Fruit fly (Drosophila melanogaster) whole organism, pupa: ENCODE results near the gene ATPsynCF6.

Experiments
- CG10348 ChIP-seq: fragments of 200-800 bp; sonication (Bioruptor generic); IDR thresholded peaks from 2 replicates; pipeline ENCODE4 v1.3.6; 2022; ENCODE audit warnings: missing biosample characterization, missing genetic modification characterization
- CG12605 ChIP-seq: fragments of 200-800 bp; sonication (Bioruptor generic); IDR thresholded peaks from 2 replicates; pipeline ENCODE4 v1.3.6; 2022; ENCODE audit warnings: missing biosample characterization, missing genetic modification characterization
- CG13204 ChIP-seq: fragments of 200-800 bp; sonication (Bioruptor generic); optimal IDR thresholded peaks from 2 replicates; lab custom pipeline; 2018; ENCODE audit warnings: missing biosample characterization, mild to moderate bottlenecking, missing genetic modification characterization, moderate library complexity
- CG14655 ChIP-seq: fragments of 200-800 bp; sonication (Bioruptor generic); optimal IDR thresholded peaks from 3 replicates; lab custom pipeline; 2017; ENCODE audit warnings: mild to moderate bottlenecking, missing biosample characterization, missing genetic modification reagents, missing genetic modification characterization
- CG15710 ChIP-seq: fragments of 200-800 bp; sonication (Bioruptor generic); optimal IDR thresholded peaks from 2 replicates; lab custom pipeline; 2018; ENCODE audit warnings: missing biosample characterization, mild to moderate bottlenecking, missing genetic modification characterization, moderate library complexity
- CG17806 ChIP-seq: fragments of 200-800 bp; sonication (Bioruptor generic); optimal IDR thresholded peaks from 2 replicates; lab custom pipeline; 2018; ENCODE audit warnings: missing biosample characterization, mild to moderate bottlenecking, missing genetic modification characterization, moderate library complexity
- CG32121 ChIP-seq: fragments of 200-800 bp; sonication (Bioruptor generic); IDR thresholded peaks from 2 replicates; pipeline ENCODE4 v1.3.6; 2022; ENCODE audit warnings: missing biosample characterization, missing genetic modification characterization
- CG34367 ChIP-seq: fragments of 200-800 bp; sonication (Bioruptor generic); optimal IDR thresholded peaks from 2 replicates; lab custom pipeline; 2018; ENCODE audit warnings: missing biosample characterization, mild to moderate bottlenecking, missing genetic modification characterization
- CG4496 ChIP-seq: fragments of 200-800 bp; sonication (Bioruptor generic); IDR thresholded peaks from 3 replicates; pipeline ENCODE4 v1.3.6; 2022; ENCODE audit warnings: missing biosample characterization, missing genetic modification characterization
- CG8159 ChIP-seq: fragments of 200-800 bp; sonication (Bioruptor generic); optimal IDR thresholded peaks from 3 replicates; lab custom pipeline; 2018; ENCODE audit warnings: missing biosample characterization, mild to moderate bottlenecking, missing genetic modification characterization, moderate library complexity
- CG8301 ChIP-seq: fragments of 200-800 bp; sonication (Bioruptor generic); optimal IDR thresholded peaks from 2 replicates; lab custom pipeline; 2018; ENCODE audit warnings: missing biosample characterization, mild to moderate bottlenecking, missing genetic modification characterization
- CG9948 ChIP-seq: fragments of 200-800 bp; sonication (Bioruptor generic); optimal IDR thresholded peaks from 2 replicates; lab custom pipeline; 2018; ENCODE audit warnings: missing biosample characterization, mild to moderate bottlenecking, missing genetic modification characterization, moderate library complexity
- D1 ChIP-seq: fragments of 200-800 bp; sonication (Bioruptor generic); optimal IDR thresholded peaks from 2 replicates; lab custom pipeline; 2018; ENCODE audit warnings: missing biosample characterization, mild to moderate bottlenecking, missing genetic modification characterization, moderate library complexity
- EcR ChIP-seq: fragments of 200-800 bp; sonication (Bioruptor generic); optimal IDR thresholded peaks from 3 replicates; lab custom pipeline; 2019; ENCODE audit warnings: missing biosample characterization, missing genetic modification characterization, mild to moderate bottlenecking, moderate library complexity, missing genetic modification reagents
- Ets98B ChIP-seq: fragments of 200-800 bp; sonication (Bioruptor generic); IDR thresholded peaks from 2 replicates; pipeline ENCODE4 v1.3.6; 2022; ENCODE audit warnings: missing biosample characterization, missing genetic modification characterization
- Pif1A ChIP-seq: fragments of 200-800 bp; sonication (Bioruptor generic); optimal IDR thresholded peaks from 3 replicates; lab custom pipeline; 2016; ENCODE audit warnings: missing biosample characterization, missing genetic modification characterization
- Pif1B ChIP-seq: fragments of 200-800 bp; sonication (Bioruptor generic); optimal IDR thresholded peaks from 3 replicates; lab custom pipeline; 2016; ENCODE audit warnings: missing biosample characterization, missing genetic modification characterization
- Snoo ChIP-seq: fragments of 200-800 bp; sonication (Bioruptor generic); optimal IDR thresholded peaks from 3 replicates; lab custom pipeline; 2017; ENCODE audit warnings: missing biosample characterization, mild to moderate bottlenecking, missing genetic modification characterization, inconsistent platforms
- fd96Ca ChIP-seq: fragments of 200-800 bp; sonication (Bioruptor generic); IDR thresholded peaks from 3 replicates; pipeline ENCODE4 v1.3.6; 2022; ENCODE audit warnings: missing biosample characterization, missing genetic modification characterization
- gl ChIP-seq: fragments of 200-800 bp; sonication (Bioruptor generic); optimal IDR thresholded peaks from 2 replicates; lab custom pipeline; 2018; ENCODE audit warnings: missing biosample characterization, mild to moderate bottlenecking, missing genetic modification characterization
- rn ChIP-seq: fragments of 200-800 bp; sonication (Bioruptor generic); IDR thresholded peaks from 2 replicates; pipeline ENCODE4 v1.3.6; 2022; ENCODE audit warnings: missing biosample characterization, missing genetic modification characterization

Gene ATPsynCF6

DNA sequence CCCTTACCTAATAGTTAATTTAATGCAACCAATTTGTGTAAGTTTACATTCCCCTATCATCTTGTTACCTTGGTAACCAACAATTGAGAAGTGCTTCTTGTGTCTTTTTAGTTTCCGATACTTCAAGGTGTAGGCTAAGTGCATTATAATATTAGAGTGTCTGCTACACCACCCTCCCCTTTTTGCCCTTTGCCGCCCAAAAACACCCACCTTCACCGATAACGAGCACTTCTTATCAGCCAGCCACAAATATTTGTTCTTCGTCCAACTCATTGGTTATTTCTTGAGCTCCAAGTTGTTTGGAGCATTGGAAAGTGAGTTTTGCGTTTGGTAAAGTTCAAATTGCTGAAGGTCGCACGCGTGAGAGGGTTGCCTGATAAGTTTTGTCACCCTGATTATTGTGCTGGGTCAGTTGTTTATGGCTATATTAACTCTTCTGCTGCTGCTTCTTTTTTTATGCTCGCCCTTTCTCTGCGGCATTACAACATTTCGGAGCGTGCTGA is 23.9 kb downstream of the ATPsynCF6 start:
- TF ChIP-seq CG8159 (tag; lab: Kevin White, UChicago): no peak
- no peak for TF ChIP-seq CG32121 (GFP tag; lab: Robert Waterston, UW)
- TF ChIP-seq CG10348 (GFP tag; lab: Robert Waterston, UW): no peak
- no peak for TF ChIP-seq Pif1A
- no peak for TF ChIP-seq fd96Ca (GFP tag; lab: Robert Waterston, UW)
- no peak for TF ChIP-seq EcR
- TF ChIP-seq Snoo (tag; lab: Kevin White, UChicago): no peak
- TF ChIP-seq Ets98B (GFP tag; lab: Robert Waterston, UW): no peak
- TF ChIP-seq CG34367 (tag; lab: Kevin White, UChicago): no peak

DNA sequence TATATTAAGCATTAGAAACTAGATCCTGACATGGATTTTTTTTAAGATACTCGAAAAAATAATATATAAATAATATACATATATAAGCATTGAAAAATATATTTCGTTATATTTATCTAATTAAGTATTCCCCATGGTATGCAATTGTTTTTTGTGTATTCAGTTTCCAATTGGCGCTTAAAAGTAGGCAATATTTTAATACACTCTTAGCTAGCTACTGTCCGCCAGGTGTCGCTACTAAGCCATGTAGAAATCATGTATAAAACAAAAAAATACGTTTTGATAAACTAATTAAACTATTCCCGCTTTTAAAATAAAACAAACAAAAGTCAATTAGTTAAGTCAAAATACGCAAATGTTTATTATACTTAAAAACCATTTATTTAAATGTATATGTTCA is 24.6 kb downstream of the ATPsynCF6 start:
- TF ChIP-seq gl (tag; lab: Kevin White, UChicago) (no peak), CG8159 (tag; lab: Kevin White, UChicago) (no peak), CG13204 (no peak), CG10348 (GFP tag; lab: Robert Waterston, UW) (no peak), CG8301 (tag; lab: Kevin White, UChicago) (peak; percentile 14), CG34367 (tag; lab: Kevin White, UChicago) (peak; percentile 27), CG9948 (tag; lab: Kevin White, UChicago) (no peak), CG12605 (GFP tag; lab: Robert Waterston, UW) (no peak), Pif1A (no peak), CG4496 (GFP tag; lab: Robert Waterston, UW) (no peak), Ets98B (GFP tag; lab: Robert Waterston, UW) (no peak), Pif1B (GFP tag; lab: Kevin White, UChicago) (peak; percentile 17), D1 (tag; lab: Kevin White, UChicago) (peak; percentile 98), EcR (no peak), CG14655 (GFP tag; lab: Kevin White, UChicago) (peak; percentile 46), CG15710 (tag; lab: Kevin White, UChicago) (no peak), fd96Ca (GFP tag; lab: Robert Waterston, UW) (no peak), CG17806 (no peak), Snoo (tag; lab: Kevin White, UChicago) (peak; percentile 24), rn (no peak), CG32121 (GFP tag; lab: Robert Waterston, UW) (no peak)

- no peak for TF ChIP-seq CG34367 (tag; lab: Kevin White, UChicago)
- TF ChIP-seq rn: no peak
- TF ChIP-seq CG8159 (tag; lab: Kevin White, UChicago): no peak
- no peak for TF ChIP-seq CG8301 (tag; lab: Kevin White, UChicago)
- TF ChIP-seq CG32121 (GFP tag; lab: Robert Waterston, UW): no peak
- TF ChIP-seq CG13204: no peak
- no peak for TF ChIP-seq CG10348 (GFP tag; lab: Robert Waterston, UW)
- no peak for TF ChIP-seq Pif1B (GFP tag; lab: Kevin White, UChicago)
- TF ChIP-seq gl (tag; lab: Kevin White, UChicago): no peak
- TF ChIP-seq CG12605 (GFP tag; lab: Robert Waterston, UW): no peak
- TF ChIP-seq CG4496 (GFP tag; lab: Robert Waterston, UW): no peak
- no peak for TF ChIP-seq Pif1A
- TF ChIP-seq CG15710 (tag; lab: Kevin White, UChicago): no peak
- TF ChIP-seq CG14655 (GFP tag; lab: Kevin White, UChicago): no peak
- no peak for TF ChIP-seq D1 (tag; lab: Kevin White, UChicago)
- no peak for TF ChIP-seq Snoo (tag; lab: Kevin White, UChicago)
Observed at dm6 chr3R:23327707-23328106, 28.2 kb downstream of the ATPsynCF6 start.

dm6 chr3R:23326292-23326691 is 29.6 kb downstream of the ATPsynCF6 start:
- TF ChIP-seq Pif1A: peak; percentile 96
- TF ChIP-seq gl (tag; lab: Kevin White, UChicago): peak; percentile 97
- TF ChIP-seq Snoo (tag; lab: Kevin White, UChicago): peak; percentile 69
- peak; percentile 93 for TF ChIP-seq rn
- peak; percentile 76 for TF ChIP-seq D1 (tag; lab: Kevin White, UChicago)
- TF ChIP-seq CG15710 (tag; lab: Kevin White, UChicago): peak; percentile 97
- peak; percentile 95 for TF ChIP-seq Pif1B (GFP tag; lab: Kevin White, UChicago)
- TF ChIP-seq CG13204: peak; percentile 90
- TF ChIP-seq CG8159 (tag; lab: Kevin White, UChicago): peak; percentile 97
- peak; percentile 98 for TF ChIP-seq CG8301 (tag; lab: Kevin White, UChicago)
- TF ChIP-seq fd96Ca (GFP tag; lab: Robert Waterston, UW): peak; percentile 98
- TF ChIP-seq CG32121 (GFP tag; lab: Robert Waterston, UW): peak; percentile 89
- TF ChIP-seq CG10348 (GFP tag; lab: Robert Waterston, UW): peak; percentile 70
- TF ChIP-seq CG4496 (GFP tag; lab: Robert Waterston, UW): peak; percentile 97
- peak; percentile 96 for TF ChIP-seq Ets98B (GFP tag; lab: Robert Waterston, UW)
- peak; percentile 98 for TF ChIP-seq CG34367 (tag; lab: Kevin White, UChicago)
- peak; percentile 98 for TF ChIP-seq CG14655 (GFP tag; lab: Kevin White, UChicago)
- peak; percentile 91 for TF ChIP-seq CG12605 (GFP tag; lab: Robert Waterston, UW)
- peak; percentile 97 for TF ChIP-seq CG9948 (tag; lab: Kevin White, UChicago)
- TF ChIP-seq CG17806: peak; percentile 97
- TF ChIP-seq EcR: peak; percentile 90

dm6 chr3R:23325710-23326109 is 30.2 kb downstream of the ATPsynCF6 start:
- TF ChIP-seq rn (no peak), CG13204 (peak; percentile 62)
